Fruit fly (Drosophila melanogaster): ENCODE results near the gene Pxd.
A peak's percentile ranks its signal among the peaks of the same experiment; 100 is the strongest.

Pxd gene

DNA sequence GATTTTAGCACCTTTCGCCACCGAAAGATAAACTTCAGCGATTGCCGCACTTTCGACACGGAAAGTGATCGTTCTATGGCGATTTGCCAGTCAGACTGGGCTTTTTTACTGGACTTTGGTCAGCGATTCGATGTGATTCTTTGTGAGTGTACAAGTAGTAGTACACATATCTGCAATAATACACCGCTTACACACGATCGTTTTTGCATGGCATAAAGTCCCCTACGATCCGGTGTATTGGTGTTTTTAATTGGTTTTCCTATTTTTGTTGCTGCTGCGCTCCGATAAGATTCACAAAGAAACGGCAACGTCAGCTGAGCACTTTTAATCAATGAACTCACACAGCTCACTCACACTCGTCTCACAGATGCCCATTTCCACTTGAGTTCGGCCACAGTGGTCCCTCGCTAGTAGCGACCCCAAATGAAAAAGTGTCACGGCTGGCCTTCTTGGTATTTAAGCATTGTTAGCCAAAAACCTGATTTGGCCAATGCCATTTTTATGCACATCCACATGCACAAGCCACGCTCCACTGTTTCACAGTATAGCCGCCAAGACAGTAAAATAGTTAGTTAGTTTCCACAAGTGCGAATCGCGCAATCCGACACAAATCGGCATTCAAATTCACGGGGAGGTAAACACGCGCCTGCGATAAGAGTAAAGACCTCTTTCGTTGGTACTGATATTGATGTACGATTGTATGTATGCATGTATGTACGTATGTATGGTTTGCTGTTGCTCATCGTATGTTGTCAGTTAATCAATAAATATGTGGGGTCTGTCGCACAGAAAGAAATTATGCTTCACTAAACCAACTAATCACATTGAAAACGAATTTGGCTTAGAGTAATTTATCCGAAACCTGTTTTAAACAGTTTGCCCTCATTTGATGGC is 27.9 kb upstream of the Pxd start (continued):
- TF ChIP-seq acj6 (GFP tag; optimal IDR thresholded peaks at IDR 0.05) (peak; percentile 90), Hr4 (GFP tag; optimal IDR thresholded peaks at IDR 0.05) (peak; percentile 95), CG6792 (GFP tag; optimal IDR thresholded peaks at IDR 0.05) (peak; percentile 89), CG6854 (GFP tag; optimal IDR thresholded peaks at IDR 0.05) (peak; percentile 51), net (GFP tag; optimal IDR thresholded peaks at IDR 0.05) (peak; percentile 90), Lpt (GFP tag; optimal IDR thresholded peaks at IDR 0.05) (peak; percentile 87), fkh (GFP tag; optimal IDR thresholded peaks at IDR 0.05) (peak; percentile 91), Gug (GFP tag; IDR thresholded peaks at IDR 0.05) (peak; percentile 95), lz (GFP tag; optimal IDR thresholded peaks at IDR 0.05) (peak; percentile 93), CG11902 (GFP tag; optimal IDR thresholded peaks at IDR 0.05) (peak; percentile 91), achi (GFP tag; optimal IDR thresholded peaks at IDR 0.05) (peak; percentile 88), Sox15 (GFP tag; optimal IDR thresholded peaks at IDR 0.05) (peak; percentile 88), CG6163 (GFP tag; IDR thresholded peaks at IDR 0.05) (peak; percentile 96), ss (GFP tag; optimal IDR thresholded peaks at IDR 0.05) (peak; percentile 72 to 85), CG11294 (GFP tag; IDR thresholded peaks at IDR 0.05) (peak; percentile 97), eg (GFP tag; IDR thresholded peaks at IDR 0.05) (peak; percentile 98), Eip78C (GFP tag) (peak; percentile 96), CG7368 (GFP tag; optimal IDR thresholded peaks at IDR 0.05) (peak; percentile 92), Met (GFP tag; optimal IDR thresholded peaks at IDR 0.05) (peak; percentile 92), CG15336 (GFP tag; IDR thresholded peaks at IDR 0.05) (peak; percentile 96)

DNA sequence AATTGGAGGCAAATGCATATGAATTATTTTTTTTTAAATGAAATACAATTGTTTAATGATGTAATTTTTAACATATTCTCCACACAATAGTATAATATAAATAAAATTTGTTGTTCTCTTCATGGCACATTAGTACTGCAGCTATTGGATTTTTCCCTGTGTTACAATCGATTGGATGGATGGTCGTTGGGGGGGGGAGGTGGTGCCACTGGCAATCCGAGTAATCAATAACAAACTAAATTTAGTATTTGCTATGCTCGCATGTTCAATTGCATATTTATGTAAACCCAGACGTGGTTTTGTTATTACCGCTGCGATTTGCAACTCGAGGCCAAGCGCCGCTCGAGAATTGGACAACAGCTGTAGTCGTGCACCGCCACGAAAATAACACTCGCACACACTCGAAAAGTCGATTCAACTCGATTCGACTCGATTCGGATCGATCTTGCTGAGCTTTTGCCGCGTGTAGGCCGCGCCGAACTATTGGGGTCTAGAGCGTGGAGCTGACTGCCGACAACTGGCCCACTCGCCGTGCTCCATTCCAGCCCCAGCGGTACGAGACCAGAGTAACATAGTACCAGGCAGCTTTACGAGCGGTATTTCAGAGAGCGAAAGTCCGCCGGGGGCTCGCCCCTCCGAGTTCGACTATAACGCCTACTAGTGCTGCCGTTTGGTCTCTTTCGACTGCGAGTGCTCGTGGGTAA is 27.0 kb upstream of the Pxd start, which contains the start of gene CG18622:
Gene CG18622, minus strand, starts transcription at position 513 of the 704 bp plus-strand sequence.
- peak; percentile 4 for TF ChIP-seq CG16779 (tag; optimal IDR thresholded peaks at IDR 0.05)
- TF ChIP-seq CG6276 (GFP tag; optimal IDR thresholded peaks at IDR 0.05): peak; percentile 48
- peak; percentile 43 for TF ChIP-seq CG32006 (GFP tag; optimal IDR thresholded peaks at IDR 0.05)
- no peak for TF ChIP-seq fd85E (GFP tag; optimal IDR thresholded peaks at IDR 0.05)
- TF ChIP-seq CG8119 (GFP tag; IDR thresholded peaks at IDR 0.05): peak; percentile 13; the same call in 1 of the 3 replicates

DNA sequence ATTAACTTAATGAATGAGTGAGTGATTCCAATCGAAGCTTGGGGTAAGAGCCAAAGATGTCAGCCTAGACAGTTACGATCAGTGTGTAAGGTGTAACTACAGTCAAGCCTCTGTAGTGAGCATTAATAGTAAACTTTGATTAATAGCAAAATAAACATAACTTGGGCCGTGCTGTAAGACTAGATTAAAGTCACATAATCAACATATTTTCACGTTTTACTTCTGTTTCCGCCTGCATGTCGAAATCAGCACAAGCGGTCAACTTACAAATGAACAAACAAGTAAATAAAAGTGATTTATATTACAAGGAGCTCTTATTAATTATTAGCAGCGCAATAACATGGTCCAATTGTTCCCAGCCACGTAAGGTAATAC is 26.5 kb upstream of the Pxd start:
- TF ChIP-seq CG34406 (GFP tag; optimal IDR thresholded peaks at IDR 0.05): no peak
- TF ChIP-seq CG7368 (GFP tag; optimal IDR thresholded peaks at IDR 0.05): no peak
- peak; percentile 23 for TF ChIP-seq dac (GFP tag; optimal IDR thresholded peaks at IDR 0.05)
- TF ChIP-seq Gug (GFP tag; IDR thresholded peaks at IDR 0.05): no peak
- TF ChIP-seq CG9139 (GFP tag; optimal IDR thresholded peaks at IDR 0.05): no peak
- TF ChIP-seq CG6792 (GFP tag; optimal IDR thresholded peaks at IDR 0.05): no peak
- no peak for TF ChIP-seq CG4318 (GFP tag; optimal IDR thresholded peaks at IDR 0.05)
- TF ChIP-seq vri (GFP tag; optimal IDR thresholded peaks at IDR 0.05): no peak
- peak; percentile 32 for TF ChIP-seq Eip78C (GFP tag)
- peak; percentile 9 for TF ChIP-seq CG6276 (GFP tag; optimal IDR thresholded peaks at IDR 0.05)
- TF ChIP-seq Hr39 (GFP tag; optimal IDR thresholded peaks at IDR 0.05): no peak
- TF ChIP-seq CG10669 (GFP tag; optimal IDR thresholded peaks at IDR 0.05): peak; percentile 4
- TF ChIP-seq ss (GFP tag; optimal IDR thresholded peaks at IDR 0.05): no peak
- TF ChIP-seq CG11762 (GFP tag; optimal IDR thresholded peaks at IDR 0.05; ENCODE audit: insufficient read depth): no peak
- TF ChIP-seq OdsH (GFP tag; optimal IDR thresholded peaks at IDR 0.05): peak; percentile 28
- no peak for TF ChIP-seq dsx (GFP tag; optimal IDR thresholded peaks at IDR 0.05; ENCODE audit: poor library complexity, severe bottlenecking)
- TF ChIP-seq CG11902 (GFP tag; optimal IDR thresholded peaks at IDR 0.05): no peak
- TF ChIP-seq CG32006 (GFP tag; optimal IDR thresholded peaks at IDR 0.05): peak; percentile 50
- peak; percentile 56 for TF ChIP-seq Hr4 (GFP tag; optimal IDR thresholded peaks at IDR 0.05)
